ENCODE assay signal across 4 fruit fly cellular contexts in genomic region chrX:7540749-7541454, dm6.
A peak's percentile ranks its signal among the peaks of the same experiment; 100 is the strongest.
TF ChIP-seq lines count a peak whose summit lies in the region.

No protein-coding gene starts in this region.

- TF ChIP-seq CTCF in whole organism, embryonic (GFP tag; optimal IDR thresholded peaks at IDR 0.05; lab: Kevin White, UChicago) = no peak

TF ChIP-seq in whole organism, embryonic, 481 proteins besides CTCF, POLR2A, EP300 and RAD21:
- TF ChIP-seq CG8281 (tag; optimal IDR thresholded peaks at IDR 0.05; lab: Kevin White, UChicago) (peak; percentile 92), nom (GFP tag; optimal IDR thresholded peaks at IDR 0.05; lab: Kevin White, UChicago) (peak; percentile 69), az2 (GFP tag; optimal IDR thresholded peaks at IDR 0.05; lab: Kevin White, UChicago) (no peak), bsh (GFP tag; optimal IDR thresholded peaks at IDR 0.05; lab: Kevin White, UChicago) (peak in 1 of 2 experiments; percentile 10)

TF ChIP-seq in whole organism, prepupa, 60 proteins besides CTCF, POLR2A, EP300 and RAD21 (continues in another document):
- no peak for TF ChIP-seq Ets21C (GFP tag; optimal IDR thresholded peaks at IDR 0.05; lab: Kevin White, UChicago)
- no peak for TF ChIP-seq Sox14 (GFP tag; optimal IDR thresholded peaks at IDR 0.05; lab: Kevin White, UChicago)
- TF ChIP-seq CG11762 (GFP tag; optimal IDR thresholded peaks at IDR 0.05; lab: Kevin White, UChicago; ENCODE audit: insufficient read depth) = peak; percentile 13
- TF ChIP-seq cyc (GFP tag; optimal IDR thresholded peaks at IDR 0.05; lab: Kevin White, UChicago) = no peak
- TF ChIP-seq CG15336 (GFP tag; IDR thresholded peaks at IDR 0.05; lab: Robert Waterston, UW) = peak; percentile 42; the same call in 1 of the 2 replicates
- TF ChIP-seq fd59A (GFP tag; optimal IDR thresholded peaks at IDR 0.05; lab: Kevin White, UChicago) = peak; percentile 34
- TF ChIP-seq fd85E (GFP tag; optimal IDR thresholded peaks at IDR 0.05; lab: Kevin White, UChicago) = no peak
- peak; percentile 40 for TF ChIP-seq CG34406 (GFP tag; optimal IDR thresholded peaks at IDR 0.05; lab: Kevin White, UChicago)
- TF ChIP-seq Ets96B (tag; optimal IDR thresholded peaks at IDR 0.05; lab: Kevin White, UChicago) = peak; percentile 78
- TF ChIP-seq Hr39 (GFP tag; optimal IDR thresholded peaks at IDR 0.05; lab: Kevin White, UChicago) = no peak
- TF ChIP-seq CG8632 (GFP tag; optimal IDR thresholded peaks at IDR 0.05; lab: Kevin White, UChicago) = peak; percentile 33
- peak in 1 of 2 experiments; percentile 21 for TF ChIP-seq salr (GFP tag; optimal IDR thresholded peaks at IDR 0.05; lab: Kevin White, UChicago)
- peak; percentile 36 for TF ChIP-seq CG6276 (GFP tag; optimal IDR thresholded peaks at IDR 0.05; lab: Kevin White, UChicago)
- TF ChIP-seq CG10669 (GFP tag; optimal IDR thresholded peaks at IDR 0.05; lab: Kevin White, UChicago) = peak; percentile 46
- TF ChIP-seq CG6808 (GFP tag; optimal IDR thresholded peaks at IDR 0.05; lab: Kevin White, UChicago) = peak; percentile 67
- TF ChIP-seq CG8119 (GFP tag; IDR thresholded peaks at IDR 0.05; lab: Robert Waterston, UW) = peak; percentile 61
- TF ChIP-seq CG16779 (tag; optimal IDR thresholded peaks at IDR 0.05; lab: Kevin White, UChicago) = peak; percentile 47
- TF ChIP-seq dsx (GFP tag; optimal IDR thresholded peaks at IDR 0.05; lab: Kevin White, UChicago; ENCODE audit: poor library complexity, severe bottlenecking) = peak; percentile 71
- TF ChIP-seq CG9139 (GFP tag; optimal IDR thresholded peaks at IDR 0.05; lab: Kevin White, UChicago) = peak; percentile 56
- peak; percentile 26 for TF ChIP-seq acj6 (GFP tag; optimal IDR thresholded peaks at IDR 0.05; lab: Kevin White, UChicago)
- TF ChIP-seq CG3032 (tag; optimal IDR thresholded peaks at IDR 0.05; lab: Kevin White, UChicago) = peak; percentile 75
- peak; percentile 38 for TF ChIP-seq achi (GFP tag; optimal IDR thresholded peaks at IDR 0.05; lab: Kevin White, UChicago)
- TF ChIP-seq net (GFP tag; optimal IDR thresholded peaks at IDR 0.05; lab: Kevin White, UChicago) = peak; percentile 31
- TF ChIP-seq CG6163 (GFP tag; IDR thresholded peaks at IDR 0.05; lab: Robert Waterston, UW) = peak; percentile 58; the same call in 2 of the 3 replicates
- peak; percentile 70 to 82 for TF ChIP-seq ss (GFP tag; optimal IDR thresholded peaks at IDR 0.05; lab: Kevin White, UChicago)
- no peak for TF ChIP-seq CG8319 (GFP tag; optimal IDR thresholded peaks at IDR 0.05; lab: Kevin White, UChicago)
- peak; percentile 19 for TF ChIP-seq CG6792 (GFP tag; optimal IDR thresholded peaks at IDR 0.05; lab: Kevin White, UChicago)
- peak; percentile 55 for TF ChIP-seq Eip78C (GFP tag; lab: Kevin White, UChicago)

TF ChIP-seq in whole organism, pupa, 21 proteins besides CTCF, POLR2A, EP300 and RAD21:
- TF ChIP-seq CG10348 (GFP tag; IDR thresholded peaks at IDR 0.05; lab: Robert Waterston, UW) (no peak), CG17806 (tag; optimal IDR thresholded peaks at IDR 0.05; lab: Kevin White, UChicago) (peak; percentile 71), CG8301 (tag; optimal IDR thresholded peaks at IDR 0.05; lab: Kevin White, UChicago) (peak; percentile 37), Pif1A (GFP tag; optimal IDR thresholded peaks at IDR 0.05; lab: Kevin White, UChicago) (peak; percentile 4), CG32121 (GFP tag; IDR thresholded peaks at IDR 0.05; lab: Robert Waterston, UW) (no peak), D1 (tag; optimal IDR thresholded peaks at IDR 0.05; lab: Kevin White, UChicago) (peak; percentile 64), CG8159 (tag; optimal IDR thresholded peaks at IDR 0.05; lab: Kevin White, UChicago) (peak; percentile 84), CG9948 (tag; optimal IDR thresholded peaks at IDR 0.05; lab: Kevin White, UChicago) (peak; percentile 78), EcR (GFP tag; optimal IDR thresholded peaks at IDR 0.05; lab: Kevin White, UChicago) (no peak), CG34367 (tag; optimal IDR thresholded peaks at IDR 0.05; lab: Kevin White, UChicago) (peak; percentile 69), Snoo (tag; optimal IDR thresholded peaks at IDR 0.05; lab: Kevin White, UChicago) (peak; percentile 2), fd96Ca (GFP tag; IDR thresholded peaks at IDR 0.05; lab: Robert Waterston, UW) (no peak), Pif1B (GFP tag; optimal IDR thresholded peaks at IDR 0.05; lab: Kevin White, UChicago) (no peak), CG13204 (GFP tag; optimal IDR thresholded peaks at IDR 0.05; lab: Kevin White, UChicago) (no peak), CG15710 (tag; optimal IDR thresholded peaks at IDR 0.05; lab: Kevin White, UChicago) (peak; percentile 81), CG14655 (GFP tag; optimal IDR thresholded peaks at IDR 0.05; lab: Kevin White, UChicago) (peak; percentile 70), gl (tag; optimal IDR thresholded peaks at IDR 0.05; lab: Kevin White, UChicago) (peak; percentile 47), CG4496 (GFP tag; IDR thresholded peaks at IDR 0.05; lab: Robert Waterston, UW) (0 out of 3 replicates have a peak, but pooled peaks have one; percentile 11), Ets98B (GFP tag; IDR thresholded peaks at IDR 0.05; lab: Robert Waterston, UW) (no peak), rn (GFP tag; IDR thresholded peaks at IDR 0.05; lab: Robert Waterston, UW) (no peak), CG12605 (GFP tag; IDR thresholded peaks at IDR 0.05; lab: Robert Waterston, UW) (no peak)
TF ChIP-seq in whole organism, pupa: peak in this region for 12.

TF ChIP-seq in whole organism, wandering third instar larva, 38 proteins besides CTCF, POLR2A, EP300 and RAD21:
- TF ChIP-seq HLH106 (tag; optimal IDR thresholded peaks at IDR 0.05; lab: Kevin White, UChicago) = peak; percentile 34
- TF ChIP-seq rgr (GFP tag; optimal IDR thresholded peaks at IDR 0.05; lab: Kevin White, UChicago) = no peak
- peak; percentile 42 for TF ChIP-seq Sp1 (GFP tag; optimal IDR thresholded peaks at IDR 0.05; lab: Kevin White, UChicago)
- TF ChIP-seq sage (GFP tag; optimal IDR thresholded peaks at IDR 0.05; lab: Kevin White, UChicago) = no peak
- TF ChIP-seq CG32264 (GFP tag; optimal IDR thresholded peaks at IDR 0.05; lab: Kevin White, UChicago) = no peak
- no peak for TF ChIP-seq Hr78 (GFP tag; optimal IDR thresholded peaks at IDR 0.05; lab: Kevin White, UChicago)
- no peak for TF ChIP-seq sv (GFP tag; optimal IDR thresholded peaks at IDR 0.05; lab: Kevin White, UChicago)
- TF ChIP-seq Hr83 (GFP tag; optimal IDR thresholded peaks at IDR 0.05; lab: Kevin White, UChicago; ENCODE audit: poor library complexity, severe bottlenecking) = no peak
- no peak for TF ChIP-seq N (GFP tag; optimal IDR thresholded peaks at IDR 0.05; lab: Kevin White, UChicago)
- peak in 1 of 2 experiments; percentile 17 for TF ChIP-seq foxo (GFP tag; optimal IDR thresholded peaks at IDR 0.05; lab: Kevin White, UChicago)

Comparison
In these comparisons a context has a peak if more than half of its experiments do, and no peak if none do; other contexts are left out.
1. Of the 7 proteins assayed by ChIP-seq in both whole organism, embryonic and whole organism, prepupa: peak only in whole organism, embryonic: none; only in whole organism, prepupa: CG16779; in both: none; in neither: 6.